Fruit fly (Drosophila melanogaster) whole organism, adult: ENCODE measurements around the gene CG12691.

Experiments used
- CG11617 ChIP-seq: fragments of 200-800 bp; sonication (Bioruptor generic); optimal IDR thresholded peaks from 2 replicates; lab custom pipeline; 2017; ENCODE audit warnings: mild to moderate bottlenecking, missing biosample characterization, missing genetic modification reagents, missing genetic modification characterization
- CG33017 ChIP-seq: fragments of 200-800 bp; sonication (Bioruptor generic); optimal IDR thresholded peaks from 2 replicates; lab custom pipeline; 2018; ENCODE audit warnings: missing biosample characterization, mild to moderate bottlenecking, missing genetic modification characterization, moderate library complexity
- CG5204 ChIP-seq: fragments of 200-800 bp; sonication (Bioruptor generic); optimal IDR thresholded peaks from 2 replicates; lab custom pipeline; 2016; ENCODE audit warnings: missing biosample characterization, missing genetic modification characterization
- CG7101 ChIP-seq: fragments of 200-800 bp; sonication (Bioruptor generic); optimal IDR thresholded peaks from 2 replicates; lab custom pipeline; 2018; ENCODE audit warnings: missing biosample characterization, mild to moderate bottlenecking, missing genetic modification characterization, moderate library complexity
- Clk ChIP-seq: fragments of 200-800 bp; sonication (Bioruptor generic); optimal IDR thresholded peaks from 2 replicates; lab custom pipeline; 2017; ENCODE audit warnings: missing biosample characterization, missing genetic modification characterization
- Crg-1 ChIP-seq: fragments of 200-800 bp; sonication (Bioruptor generic); optimal IDR thresholded peaks from 2 replicates; lab custom pipeline; 2016; ENCODE audit warnings: missing biosample characterization, missing genetic modification characterization
- cnc ChIP-seq, 2 experiments: fragments of >200 bp; optimal IDR thresholded peaks; 2 replicates each; lab custom pipeline; 2017
- kay ChIP-seq: fragments of 200-800 bp; sonication (Bioruptor generic); peaks from one replicate; lab custom pipeline; 2016; ENCODE audit warnings: missing biosample characterization, missing genetic modification characterization, borderline replicate concordance
- ovo ChIP-seq: fragments of 200-800 bp; sonication (Bioruptor generic); optimal IDR thresholded peaks from 2 replicates; lab custom pipeline; 2016; ENCODE audit warnings: missing biosample characterization, missing genetic modification characterization
- pad ChIP-seq: fragments of 200-800 bp; sonication (Bioruptor generic); optimal IDR thresholded peaks from 3 replicates; lab custom pipeline; 2017; ENCODE audit warnings: missing biosample characterization, missing genetic modification characterization, mild to moderate bottlenecking, moderate library complexity, missing genetic modification reagents
- tj ChIP-seq: fragments of 200-800 bp; sonication (Bioruptor generic); optimal IDR thresholded peaks from 3 replicates; lab custom pipeline; 2017; ENCODE audit warnings: missing biosample characterization, mild to moderate bottlenecking, missing genetic modification characterization, moderate library complexity
- toe ChIP-seq: fragments of 200-800 bp; sonication (Bioruptor generic); optimal IDR thresholded peaks from 2 replicates; lab custom pipeline; 2016; ENCODE audit warnings: missing biosample characterization, missing genetic modification characterization

dm6 chrX:4305980-4306379 is 40.1 kb downstream of the CG12691 start:
- no peak for TF ChIP-seq kay (GFP tag; lab: Kevin White, UChicago)
- TF ChIP-seq tj (GFP tag; lab: Kevin White, UChicago) = no peak
- no peak for TF ChIP-seq Clk (GFP tag; lab: Kevin White, UChicago)
- no peak for TF ChIP-seq toe
- TF ChIP-seq cnc (optimal IDR thresholded peaks at IDR 0.05; lab: Kevin White, UChicago) = no peak
- TF ChIP-seq Crg-1 (GFP tag; lab: Kevin White, UChicago) = no peak
- no peak for TF ChIP-seq CG33017 (tag; lab: Kevin White, UChicago)
- TF ChIP-seq ovo (GFP tag; lab: Kevin White, UChicago) = no peak
- no peak for TF ChIP-seq CG11617 (GFP tag; lab: Kevin White, UChicago)
- no peak for TF ChIP-seq pad (GFP tag; lab: Kevin White, UChicago)
- no peak for TF ChIP-seq CG5204 (GFP tag; lab: Kevin White, UChicago)
- no peak for TF ChIP-seq CG7101 (tag; lab: Kevin White, UChicago)
